Worm (Caenorhabditis elegans) whole organism, young adult: ENCODE results near the gene srw-33.

Experiments used
- B0261.1 ChIP-seq: sonication (generic microtip); optimal IDR thresholded peaks from 2 replicates; lab custom pipeline; 2016; ENCODE audit warnings: mild to moderate bottlenecking, missing genetic modification characterization, moderate library complexity, missing compliant biosample characterization
- C06A6.2 ChIP-seq: fragments of 200-800 bp; sonication (Bioruptor generic); conservative IDR thresholded peaks from 2 replicates; pipeline ENCODE4 v1.3.6; 2022; ENCODE audit warnings: missing genetic modification characterization, missing compliant biosample characterization
- C17E4.6 ChIP-seq: fragments of 200-800 bp; sonication (Bioruptor generic); IDR thresholded peaks from 2 replicates; pipeline ENCODE4 v1.3.6; 2022; ENCODE audit warnings: missing genetic modification reagents, missing genetic modification characterization, missing compliant biosample characterization
- F49E8.2 ChIP-seq: sonication (generic microtip); optimal IDR thresholded peaks from 3 replicates; lab custom pipeline; 2017; ENCODE audit warnings: missing genetic modification characterization, mild to moderate bottlenecking, missing compliant biosample characterization, antibody characterized with exemption, moderate library complexity; ENCODE audit not compliant: insufficient read depth
- F57A8.1 ChIP-seq: fragments of 200-800 bp; sonication (Bioruptor generic); optimal IDR thresholded peaks from 2 replicates; lab custom pipeline; 2018; ENCODE audit warnings: mild to moderate bottlenecking, missing genetic modification characterization, moderate library complexity, missing compliant biosample characterization
- K12H6.12 ChIP-seq: fragments of 200-800 bp; sonication (Bioruptor generic); optimal IDR thresholded peaks from 2 replicates; lab custom pipeline; 2018; ENCODE audit warnings: mild to moderate bottlenecking, missing genetic modification characterization, missing compliant biosample characterization
- Y56A3A.18 ChIP-seq: fragments of 200-800 bp; sonication (Bioruptor generic); IDR thresholded peaks from 2 replicates; pipeline ENCODE4 v1.3.6; 2022; ENCODE audit warnings: missing genetic modification reagents, missing genetic modification characterization, missing compliant biosample characterization
- Y95B8A.8 ChIP-seq: fragments of 200-800 bp; sonication (Bioruptor generic); IDR thresholded peaks from 2 replicates; pipeline ENCODE4 v1.3.6; 2022; ENCODE audit warnings: missing genetic modification reagents, missing genetic modification characterization, missing compliant biosample characterization
- ZK185.1 ChIP-seq: sonication (generic microtip); optimal IDR thresholded peaks from 2 replicates; lab custom pipeline; 2016; ENCODE audit warnings: mild to moderate bottlenecking, missing genetic modification characterization, missing compliant biosample characterization; ENCODE audit not compliant: poor library complexity, severe bottlenecking
- aptf-2 ChIP-seq: fragments of 200-800 bp; sonication (Bioruptor generic); conservative IDR thresholded peaks from 2 replicates; pipeline ENCODE4 v1.3.6; 2022; ENCODE audit warnings: missing genetic modification reagents, missing genetic modification characterization, missing compliant biosample characterization
- atf-7 ChIP-seq: sonication (generic microtip); optimal IDR thresholded peaks from 2 replicates; lab custom pipeline; 2017; ENCODE audit warnings: mild to moderate bottlenecking, missing genetic modification characterization, missing compliant biosample characterization
- athp-1 ChIP-seq: sonication (generic microtip); optimal IDR thresholded peaks from 2 replicates; lab custom pipeline; 2017; ENCODE audit warnings: mild to moderate bottlenecking, missing genetic modification characterization, missing compliant biosample characterization
- attf-3 ChIP-seq: fragments of 200-800 bp; sonication (Bioruptor generic); conservative IDR thresholded peaks from 2 replicates; pipeline ENCODE4 v1.3.6; 2022; ENCODE audit warnings: missing genetic modification reagents, missing genetic modification characterization, missing compliant biosample characterization
- attf-5 ChIP-seq: fragments of 200-800 bp; sonication (Bioruptor generic); optimal IDR thresholded peaks from 2 replicates; lab custom pipeline; 2018; ENCODE audit warnings: mild to moderate bottlenecking, missing genetic modification characterization, missing compliant biosample characterization
- bed-1 ChIP-seq: fragments of 200-800 bp; sonication (Bioruptor generic); IDR thresholded peaks from 2 replicates; pipeline ENCODE4 v1.3.6; 2022; ENCODE audit warnings: missing genetic modification reagents, missing genetic modification characterization, missing compliant biosample characterization
- ceh-100 ChIP-seq: fragments of 200-800 bp; sonication (Bioruptor generic); IDR thresholded peaks from 2 replicates; pipeline ENCODE4 v1.3.6; 2022; ENCODE audit warnings: missing genetic modification reagents, missing genetic modification characterization, missing compliant biosample characterization
- ceh-79 ChIP-seq: sonication (generic microtip); optimal IDR thresholded peaks from 2 replicates; lab custom pipeline; 2017; ENCODE audit warnings: mild to moderate bottlenecking, missing genetic modification characterization, missing compliant biosample characterization
- ceh-91 ChIP-seq: fragments of 200-800 bp; sonication (Bioruptor generic); IDR thresholded peaks from 2 replicates; pipeline ENCODE4 v1.3.6; 2022; ENCODE audit warnings: missing genetic modification reagents, missing genetic modification characterization, missing compliant biosample characterization
- dpff-1 ChIP-seq: sonication (generic microtip); optimal IDR thresholded peaks from 2 replicates; lab custom pipeline; 2017; ENCODE audit warnings: mild to moderate bottlenecking, missing genetic modification characterization, missing compliant biosample characterization
- egl-18 ChIP-seq: fragments of 200-800 bp; sonication (Bioruptor generic); IDR thresholded peaks from 2 replicates; pipeline ENCODE4 v1.3.6; 2022; ENCODE audit warnings: missing genetic modification reagents, missing genetic modification characterization, missing compliant biosample characterization
- egrh-3 ChIP-seq: fragments of 200-800 bp; sonication (Bioruptor generic); IDR thresholded peaks from 2 replicates; pipeline ENCODE4 v1.3.6; 2022; ENCODE audit warnings: missing genetic modification reagents, missing genetic modification characterization, missing compliant biosample characterization
- gei-17 ChIP-seq: fragments of 200-800 bp; sonication (Bioruptor generic); optimal IDR thresholded peaks from 2 replicates; lab custom pipeline; 2018; ENCODE audit warnings: mild to moderate bottlenecking, missing genetic modification characterization, missing compliant biosample characterization
- hlh-12 ChIP-seq: sonication (generic microtip); optimal IDR thresholded peaks from 2 replicates; lab custom pipeline; 2016; ENCODE audit warnings: missing genetic modification characterization, missing compliant biosample characterization
- hmg-1.2 ChIP-seq: fragments of 200-800 bp; sonication (Bioruptor generic); IDR thresholded peaks from 2 replicates; pipeline ENCODE4 v1.3.6; 2022; ENCODE audit warnings: missing genetic modification reagents, missing genetic modification characterization, missing compliant biosample characterization
- hrde-1 ChIP-seq: sonication (generic microtip); optimal IDR thresholded peaks from 2 replicates; lab custom pipeline; 2016; ENCODE audit warnings: missing genetic modification characterization, mild to moderate bottlenecking, missing compliant biosample characterization, moderate library complexity, missing genotype, missing genetic modification reagents, borderline replicate concordance
- hsf-1 ChIP-seq: fragments of 200-800 bp; sonication (Bioruptor generic); IDR thresholded peaks from 2 replicates; pipeline ENCODE4 v1.3.6; 2022; ENCODE audit warnings: missing genetic modification reagents, missing genetic modification characterization, missing compliant biosample characterization
- let-526 ChIP-seq: fragments of 200-800 bp; sonication (Bioruptor generic); IDR thresholded peaks from 2 replicates; pipeline ENCODE4 v1.3.6; 2022; ENCODE audit warnings: missing genetic modification reagents, missing genetic modification characterization, missing compliant biosample characterization
- lin-35 ChIP-seq, 3 experiments: fragments of 150-350 bp in 2 of 3; sonication (generic microtip) in 1 of 3; optimal IDR thresholded peaks; 2 replicates each; lab custom pipeline; 2014 to 2018; ENCODE audit warnings: missing biosample characterization in 3 of 3, missing genetic modification characterization in 3 of 3, missing genetic modification reagents in 3 of 3
- lin-54 ChIP-seq: fragments of 200-800 bp; sonication (Bioruptor generic); optimal IDR thresholded peaks from 2 replicates; lab custom pipeline; 2018; ENCODE audit warnings: mild to moderate bottlenecking, missing genetic modification characterization, missing compliant biosample characterization
- lsl-1 ChIP-seq: fragments of 200-800 bp; sonication (Bioruptor generic); optimal IDR thresholded peaks from 2 replicates; lab custom pipeline; 2018; ENCODE audit warnings: mild to moderate bottlenecking, missing genetic modification characterization, moderate library complexity, missing compliant biosample characterization
- mes-4 ChIP-seq: sonication (generic microtip); optimal IDR thresholded peaks from 2 replicates; lab custom pipeline; 2016; ENCODE audit warnings: missing genotype, missing genetic modification characterization, missing compliant biosample characterization
- nhr-179 ChIP-seq: sonication (generic microtip); optimal IDR thresholded peaks from 2 replicates; lab custom pipeline; 2016; ENCODE audit warnings: mild to moderate bottlenecking, missing genetic modification characterization, missing compliant biosample characterization
- nhr-27 ChIP-seq: fragments of 200-800 bp; sonication (Bioruptor generic); optimal IDR thresholded peaks from 2 replicates; lab custom pipeline; 2018; ENCODE audit warnings: mild to moderate bottlenecking, missing genetic modification characterization, moderate library complexity, missing compliant biosample characterization
- nhr-80 ChIP-seq: sonication (generic microtip); optimal IDR thresholded peaks from 2 replicates; lab custom pipeline; 2016; ENCODE audit warnings: missing genetic modification characterization, missing compliant biosample characterization
- pha-4 ChIP-seq: fragments of 150-350 bp; sonication (generic microtip); optimal IDR thresholded peaks from 2 replicates; lab custom pipeline; 2014; ENCODE audit warnings: missing biosample characterization, missing genetic modification reagents, missing genetic modification characterization
- snpc-1.1 ChIP-seq: sonication (generic microtip); optimal IDR thresholded peaks from 2 replicates; lab custom pipeline; 2017; ENCODE audit warnings: missing genetic modification characterization, mild to moderate bottlenecking, missing compliant biosample characterization, antibody characterized with exemption, moderate library complexity, missing genotype, missing genetic modification reagents; ENCODE audit not compliant: insufficient read depth
- snpc-4 ChIP-seq, 5 experiments: fragments of 150-350 bp in 1 of 5; sonication (generic microtip) in 4 of 5; optimal IDR thresholded peaks; 2 replicates each; lab custom pipeline; 2014 to 2018; ENCODE audit warnings: missing genetic modification characterization in 5 of 5, missing biosample characterization in 3 of 5, antibody characterized with exemption in 2 of 5, mild to moderate bottlenecking in 2 of 5, missing compliant biosample characterization in 2 of 5, missing genotype in 2 of 5, moderate library complexity in 2 of 5, missing genetic modification reagents in 1 of 5
- somi-1 ChIP-seq: fragments of 200-800 bp; sonication (Bioruptor generic); optimal IDR thresholded peaks from 2 replicates; lab custom pipeline; 2018; ENCODE audit warnings: mild to moderate bottlenecking, missing genetic modification characterization, missing compliant biosample characterization
- tlf-1 ChIP-seq: fragments of 200-800 bp; sonication (Bioruptor generic); optimal IDR thresholded peaks from 2 replicates; lab custom pipeline; 2018; ENCODE audit warnings: mild to moderate bottlenecking, missing genetic modification characterization, missing compliant biosample characterization
- unc-130 ChIP-seq: sonication (generic microtip); optimal IDR thresholded peaks from 2 replicates; lab custom pipeline; 2016; ENCODE audit warnings: missing genetic modification reagents, missing genetic modification characterization, missing compliant biosample characterization
- ztf-18 ChIP-seq: sonication (generic microtip); optimal IDR thresholded peaks from 2 replicates; lab custom pipeline; 2016; ENCODE audit warnings: missing genotype, mild to moderate bottlenecking, missing genetic modification characterization, missing compliant biosample characterization
- ztf-3 ChIP-seq: fragments of 200-800 bp; sonication (Bioruptor generic); optimal IDR thresholded peaks from 2 replicates; lab custom pipeline; 2018; ENCODE audit warnings: mild to moderate bottlenecking, missing genetic modification characterization, missing compliant biosample characterization

Gene srw-33

DNA sequence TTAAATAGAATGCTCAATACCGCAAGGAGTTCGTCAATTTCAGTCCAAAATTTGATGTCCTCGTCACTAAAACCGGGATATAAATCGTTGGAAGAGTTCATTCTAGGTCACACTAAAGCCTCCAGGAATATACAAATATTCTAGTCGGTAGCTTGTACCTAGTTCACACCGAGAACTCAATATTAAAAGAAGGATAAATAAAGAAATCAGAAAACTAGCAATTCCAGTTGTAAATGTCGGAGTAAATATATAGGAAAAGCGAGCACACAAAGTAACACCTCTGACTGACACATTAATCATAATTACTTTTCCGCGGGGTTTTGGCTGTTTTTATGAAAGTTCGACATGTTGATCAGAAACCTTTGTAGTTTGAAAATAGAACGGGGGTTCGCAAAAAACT lies at the start of gene srw-33:
Gene srw-33, minus strand, starts transcription at position 101 of the 400 bp plus-strand sequence.
- TF ChIP-seq Y95B8A.8 (GFP tag; lab: Robert Waterston, UW) (no peak), lin-35 (GFP tag; optimal IDR thresholded peaks at IDR 0.05; lab: Kevin White, UChicago) (no peak), tlf-1 (no peak), ztf-18 (no peak), C06A6.2 (GFP tag; lab: Robert Waterston, UW) (no peak), egrh-3 (GFP tag; lab: Robert Waterston, UW) (no peak), ceh-79 (no peak), ZK185.1 (no peak), lsl-1 (GFP tag; lab: Kevin White, UChicago) (no peak), gei-17 (GFP tag; lab: Kevin White, UChicago) (no peak), F57A8.1 (GFP tag; lab: Kevin White, UChicago) (no peak), B0261.1 (tag; lab: Kevin White, UChicago) (no peak)
- TF ChIP-seq, all 124 proteins: peak for 0

DNA sequence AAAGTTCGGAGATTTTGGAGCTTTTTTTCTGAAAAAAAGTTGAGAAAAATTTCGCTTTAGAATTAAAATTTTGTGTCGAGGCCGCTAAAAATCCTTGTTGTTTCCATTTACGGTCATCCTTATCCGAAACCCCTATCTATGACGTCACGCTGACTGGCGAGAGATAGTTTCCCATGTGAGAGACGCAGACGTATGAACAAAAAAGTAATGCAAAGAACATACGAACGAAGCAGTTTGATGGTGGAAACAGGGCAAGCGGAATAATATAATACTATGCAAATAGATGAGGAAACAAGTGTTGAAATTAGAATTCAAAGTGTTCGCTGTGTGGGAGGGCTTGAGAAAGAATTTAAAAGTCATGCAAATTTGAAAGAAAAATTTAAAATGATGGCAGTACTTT lies 47.8 kb upstream of the srw-33 start:
- TF ChIP-seq nhr-179 (tag; lab: Kevin White, UChicago) = no peak
- TF ChIP-seq hmg-1.2 (GFP tag; lab: Robert Waterston, UW) = peak; percentile 61; the same call in 1 of the 2 replicates
- peak; percentile 48 for TF ChIP-seq atf-7 (tag; lab: Kevin White, UChicago)

DNA sequence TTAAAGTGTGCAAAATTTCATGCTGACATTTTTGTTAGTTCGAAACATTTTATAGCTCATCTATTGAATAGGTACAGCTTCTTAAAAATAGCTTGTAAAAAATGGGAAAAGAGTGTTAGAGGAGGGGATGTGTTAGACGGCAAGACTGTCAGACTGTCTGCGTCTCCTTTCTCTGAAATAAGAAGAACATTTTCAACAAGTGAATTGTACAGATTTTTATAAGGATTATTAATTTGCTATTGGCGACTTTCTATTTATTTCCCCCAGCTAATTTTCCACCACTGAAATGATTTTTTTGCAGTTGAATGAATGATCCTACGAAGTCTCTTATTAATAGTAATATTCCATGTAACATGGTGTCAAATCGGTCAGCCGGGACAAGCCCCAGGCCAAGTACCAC lies 47.1 kb upstream of the srw-33 start, which contains the start of gene C06B8.7:
Gene C06B8.7, plus strand, starts transcription at position 301 of the 400 bp plus-strand sequence.
- TF ChIP-seq hrde-1 (tag; lab: Kevin White, UChicago) = no peak
- no peak for TF ChIP-seq C17E4.6 (GFP tag; lab: Robert Waterston, UW)
- TF ChIP-seq athp-1 (tag; lab: Kevin White, UChicago) = no peak

- TF ChIP-seq ceh-100 = no peak
- no peak for TF ChIP-seq somi-1 (GFP tag; lab: Kevin White, UChicago)
- no peak for TF ChIP-seq ceh-79
- TF ChIP-seq ztf-3 (GFP tag; lab: Kevin White, UChicago) = no peak
- TF ChIP-seq ceh-91 (GFP tag; lab: Robert Waterston, UW) = no peak
- peak; percentile 65 for TF ChIP-seq attf-5 (GFP tag; lab: Kevin White, UChicago)
- peak; percentile 97 for TF ChIP-seq nhr-80 (tag; lab: Kevin White, UChicago)
- TF ChIP-seq Y56A3A.18 = no peak
- TF ChIP-seq nhr-27 (tag; lab: Kevin White, UChicago) = no peak
- TF ChIP-seq C06A6.2 (GFP tag; lab: Robert Waterston, UW) = no peak
- TF ChIP-seq pha-4 = peak; percentile 74
- no peak for TF ChIP-seq egrh-3 (GFP tag; lab: Robert Waterston, UW)
- TF ChIP-seq snpc-4 (GFP tag; optimal IDR thresholded peaks at IDR 0.05; lab: Kevin White, UChicago) = no peak
- TF ChIP-seq snpc-4 (tag; optimal IDR thresholded peaks at IDR 0.05; lab: Kevin White, UChicago) = peak in 2 of 4 experiments; percentile 27 to 54
- TF ChIP-seq hmg-1.2 (GFP tag; lab: Robert Waterston, UW) = peak; percentile 84
Observed at ce11 chrV:15497731-15498130, 46.4 kb upstream of the srw-33 start.

- no peak for TF ChIP-seq hlh-12 (tag; lab: Kevin White, UChicago)
- no peak for TF ChIP-seq let-526
- no peak for TF ChIP-seq hsf-1
- no peak for TF ChIP-seq attf-3
- TF ChIP-seq lin-54 (GFP tag; lab: Kevin White, UChicago) = no peak
- TF ChIP-seq aptf-2 = no peak
- TF ChIP-seq F49E8.2 = no peak
- TF ChIP-seq K12H6.12 (tag; lab: Kevin White, UChicago) = no peak
- TF ChIP-seq mes-4 = no peak
- no peak for TF ChIP-seq bed-1 (GFP tag; lab: Robert Waterston, UW)
- no peak for TF ChIP-seq snpc-1.1
- TF ChIP-seq dpff-1 (tag; lab: Kevin White, UChicago) = no peak
- no peak for TF ChIP-seq egl-18 (GFP tag; lab: Robert Waterston, UW)
- TF ChIP-seq unc-130 (GFP tag; lab: Kevin White, UChicago) = no peak
Observed at ce11 chrV:15495169-15495568, 43.8 kb upstream of the srw-33 start, which contains the start of gene srh-219. srh-219 (plus strand) TSS chrV:15495469.
